Fruit fly (Drosophila melanogaster) S2 (cell line): ENCODE data around the gene spdo.

ENCODE experiments used
- CG8478 ChIP-seq: fragments of >200 bp; optimal IDR thresholded peaks from 2 replicates; lab custom pipeline; 2018
- CTCF ChIP-seq, 2 experiments: fragments of >200 bp; optimal IDR thresholded peaks; 2 replicates each; lab custom pipeline; 2018

DNA sequence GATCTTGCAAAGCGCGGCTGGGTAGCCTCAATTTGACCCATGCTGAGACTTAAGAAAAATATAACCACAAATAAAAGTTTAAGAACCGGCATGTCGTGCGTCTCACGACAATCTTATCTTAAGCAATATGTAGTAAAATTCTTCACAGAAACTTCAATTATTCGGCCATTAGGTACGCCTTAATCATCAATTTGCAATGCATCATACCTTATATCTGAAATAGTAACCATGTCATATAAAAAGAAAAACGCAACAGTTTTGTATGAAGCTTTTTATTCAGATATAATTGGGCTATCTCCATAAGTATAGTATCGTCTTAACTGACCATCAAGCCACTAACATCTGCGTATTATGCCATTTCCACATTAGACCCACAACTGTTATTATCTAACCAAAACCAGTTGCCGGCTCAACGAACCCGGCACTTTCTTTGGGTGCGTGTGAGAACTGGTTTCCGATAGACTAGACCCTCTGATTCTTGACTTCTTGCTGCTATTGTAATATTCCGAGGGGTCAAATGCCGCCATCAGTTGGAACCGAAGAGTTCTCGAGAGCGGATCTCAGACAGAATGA lies 37.9 kb downstream of the spdo start, which contains the start of the genes CG31524 and CG9698:
- TF ChIP-seq CG8478, result no peak
- TF ChIP-seq CTCF (optimal IDR thresholded peaks at IDR 0.05; lab: Kevin White, UChicago), result no peak
